Worm (Caenorhabditis elegans): ENCODE measurements around the gene cht-4.

The cht-4 gene

DNA sequence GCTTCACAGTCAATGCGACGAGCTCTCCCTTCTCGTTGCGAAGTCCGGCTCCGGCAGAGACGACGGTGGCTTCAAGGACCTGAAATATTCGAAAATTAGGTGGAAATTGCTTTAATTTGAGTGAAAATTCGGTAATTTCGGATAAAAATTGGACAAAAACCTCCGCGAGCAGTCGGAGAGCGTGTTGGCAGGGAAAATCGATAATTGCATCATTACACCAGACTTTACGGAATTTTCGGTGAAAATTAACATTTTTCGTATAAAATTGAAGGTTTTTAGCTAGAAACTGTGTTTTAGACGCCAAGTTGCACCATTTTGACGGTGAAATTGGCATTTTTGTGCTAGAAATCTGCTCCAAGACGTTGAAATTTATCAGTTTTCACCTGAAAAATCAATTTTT, 39.0 kb downstream of the cht-4 start:
- no peak for TF ChIP-seq F13H6.1 (tag; optimal IDR thresholded peaks at IDR 0.05)
- TF ChIP-seq nhr-237 (tag; optimal IDR thresholded peaks at IDR 0.05) = no peak
- TF ChIP-seq nhr-25 (tag; optimal IDR thresholded peaks at IDR 0.05) = no peak
- no peak for TF ChIP-seq nhr-21 (tag; optimal IDR thresholded peaks at IDR 0.05)
- TF ChIP-seq nhr-12 (tag; optimal IDR thresholded peaks at IDR 0.05) = no peak
- TF ChIP-seq lin-11 (tag; optimal IDR thresholded peaks at IDR 0.05) = no peak
- no peak for TF ChIP-seq gmeb-1 (tag; optimal IDR thresholded peaks at IDR 0.05)
- no peak for TF ChIP-seq R02D3.7 (tag; optimal IDR thresholded peaks at IDR 0.05)
- TF ChIP-seq lin-39 (tag; optimal IDR thresholded peaks at IDR 0.05) = no peak

DNA sequence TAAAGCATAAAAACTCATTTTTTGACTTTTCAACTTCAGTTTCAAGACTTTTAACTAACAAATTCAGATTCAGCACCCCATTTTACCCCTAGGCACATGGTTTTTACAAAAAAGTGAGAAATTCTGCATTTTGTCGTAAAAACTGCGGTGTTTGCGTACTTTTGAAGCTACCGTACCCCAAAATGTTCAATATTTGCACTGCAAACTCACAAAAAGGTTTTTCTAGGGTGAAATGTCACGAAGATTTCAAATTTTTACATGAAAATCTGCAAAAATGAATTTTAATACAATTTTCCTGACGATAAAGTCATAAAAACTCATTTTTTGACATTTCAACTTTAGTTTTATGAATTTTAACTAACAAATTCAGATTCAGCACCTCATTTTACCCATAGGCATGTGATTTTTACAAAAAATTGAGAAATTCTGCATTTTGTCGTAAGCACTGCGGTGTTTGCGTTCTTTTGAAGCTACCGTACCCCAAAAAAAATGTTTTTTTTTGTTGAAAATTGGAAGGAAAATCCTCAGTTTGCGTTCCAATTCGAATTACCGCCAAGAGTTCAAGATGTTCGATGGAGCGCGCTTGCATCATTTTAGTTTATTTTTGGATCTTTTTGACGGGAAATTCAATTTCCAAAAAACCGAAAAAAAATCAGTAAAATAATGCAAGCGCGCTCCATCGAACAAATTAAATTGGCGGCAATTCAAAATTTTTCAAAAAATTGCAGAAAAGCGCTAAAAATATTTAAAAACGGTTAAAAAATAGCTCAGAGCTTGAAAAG, 40.8 kb downstream of the cht-4 start:
- no peak for TF ChIP-seq mab-5 (tag; optimal IDR thresholded peaks at IDR 0.05)
- peak; percentile 18 for TF ChIP-seq C34F6.9 (tag; optimal IDR thresholded peaks at IDR 0.05)
- peak; percentile 77 for TF ChIP-seq lin-13 (GFP tag; optimal IDR thresholded peaks at IDR 0.05)
- TF ChIP-seq ama-1 (optimal IDR thresholded peaks at IDR 0.05) = peak; percentile 84
- TF ChIP-seq aly-2 (tag; optimal IDR thresholded peaks at IDR 0.05) = no peak
- peak; percentile 26 for TF ChIP-seq sma-3 (GFP tag; optimal IDR thresholded peaks at IDR 0.05)
- peak; percentile 49 for TF ChIP-seq Y55F3AM.14 (GFP tag; optimal IDR thresholded peaks at IDR 0.05)
- TF ChIP-seq nhr-21 (tag; optimal IDR thresholded peaks at IDR 0.05) = no peak
- TF ChIP-seq nhr-25 (tag; optimal IDR thresholded peaks at IDR 0.05) = peak; percentile 45
- no peak for TF ChIP-seq nhr-12 (tag; optimal IDR thresholded peaks at IDR 0.05)
- peak; percentile 82 for TF ChIP-seq ztf-4 (tag; optimal IDR thresholded peaks at IDR 0.05)
- no peak for TF ChIP-seq egl-27 (tag; optimal IDR thresholded peaks at IDR 0.05)
- no peak for TF ChIP-seq nhr-6 (tag; optimal IDR thresholded peaks at IDR 0.05)
- TF ChIP-seq alr-1 (tag; optimal IDR thresholded peaks at IDR 0.05) = no peak
- peak; percentile 47 for TF ChIP-seq gmeb-1 (tag; optimal IDR thresholded peaks at IDR 0.05)
- peak; percentile 52 to 86 for TF ChIP-seq lsy-2 (tag; optimal IDR thresholded peaks at IDR 0.05)
- peak; percentile 20 for TF ChIP-seq F13H6.1 (tag; optimal IDR thresholded peaks at IDR 0.05)

ce11 chrIII:1614412-1614811, 42.9 kb downstream of the cht-4 start:
- TF ChIP-seq ztf-1 (GFP tag; conservative IDR thresholded peaks at IDR 0.05) (no peak), lsy-2 (tag; optimal IDR thresholded peaks at IDR 0.05) (no peak), blmp-1 (tag; optimal IDR thresholded peaks at IDR 0.05; ENCODE audit: insufficient read depth) (peak; percentile 35), fos-1 (tag; optimal IDR thresholded peaks at IDR 0.05) (no peak), lin-39 (tag; optimal IDR thresholded peaks at IDR 0.05) (no peak)

ce11 chrIII:1613933-1614332, 43.3 kb downstream of the cht-4 start, which contains the start of gene Y22D7AL.9:
TSS of gene Y22D7AL.9 (minus strand) at chrIII:1614033.
- no peak for TF ChIP-seq lin-39 (tag; optimal IDR thresholded peaks at IDR 0.05)
- no peak for TF ChIP-seq blmp-1 (tag; optimal IDR thresholded peaks at IDR 0.05; ENCODE audit: insufficient read depth)
- no peak for TF ChIP-seq unc-62 (GFP tag; optimal IDR thresholded peaks at IDR 0.05)
- TF ChIP-seq skn-1 (tag; optimal IDR thresholded peaks at IDR 0.05) = no peak
- no peak for TF ChIP-seq Y55F3AM.14 (GFP tag; optimal IDR thresholded peaks at IDR 0.05)
- TF ChIP-seq nhr-21 (tag; optimal IDR thresholded peaks at IDR 0.05) = no peak
- TF ChIP-seq ama-1 (optimal IDR thresholded peaks at IDR 0.05) = no peak
- TF ChIP-seq mab-5 (tag; optimal IDR thresholded peaks at IDR 0.05) = no peak

- TF ChIP-seq Y55F3AM.14 (GFP tag; optimal IDR thresholded peaks at IDR 0.05) = no peak
Observed at ce11 chrIII:1612974-1613568, 44.2 kb downstream of the cht-4 start.

- no peak for TF ChIP-seq nhr-237 (tag; optimal IDR thresholded peaks at IDR 0.05)
- no peak for TF ChIP-seq ztf-4 (tag; optimal IDR thresholded peaks at IDR 0.05)
- TF ChIP-seq dmd-4 (tag; optimal IDR thresholded peaks at IDR 0.05) = no peak
- TF ChIP-seq elt-3 (tag; optimal IDR thresholded peaks at IDR 0.05) = no peak
- no peak for TF ChIP-seq blmp-1 (tag; optimal IDR thresholded peaks at IDR 0.05; ENCODE audit: insufficient read depth)
- no peak for TF ChIP-seq unc-55 (GFP tag; optimal IDR thresholded peaks at IDR 0.05)
- TF ChIP-seq ztf-1 (GFP tag; conservative IDR thresholded peaks at IDR 0.05) = no peak
- TF ChIP-seq nhr-23 (tag; optimal IDR thresholded peaks at IDR 0.05) = no peak
- TF ChIP-seq nhr-12 (tag; optimal IDR thresholded peaks at IDR 0.05) = no peak
- TF ChIP-seq snpc-4 (tag; optimal IDR thresholded peaks at IDR 0.05) = no peak
- no peak for TF ChIP-seq nhr-21 (tag; optimal IDR thresholded peaks at IDR 0.05)
- TF ChIP-seq R02D3.7 (tag; optimal IDR thresholded peaks at IDR 0.05) = no peak
- TF ChIP-seq nhr-11 (tag; optimal IDR thresholded peaks at IDR 0.05) = no peak
Observed at ce11 chrIII:1610938-1611337, 46.3 kb downstream of the cht-4 start.
